Worm (Caenorhabditis elegans) whole organism, L1 larva: Measurements from ENCODE around the gene clec-160.

Experiments used
- ama-1 ChIP-seq: fragments of 150-350 bp; optimal IDR thresholded peaks from 2 replicates; lab custom pipeline; 2014
- elt-2 ChIP-seq: sonication (generic microtip); optimal IDR thresholded peaks from 2 replicates; lab custom pipeline; 2016; ENCODE audit warnings: missing genetic modification characterization, mild to moderate bottlenecking, inconsistent platforms, missing compliant biosample characterization, missing genetic modification reagents
- nhr-76 ChIP-seq: sonication (generic microtip); optimal IDR thresholded peaks from 2 replicates; lab custom pipeline; 2017; ENCODE audit warnings: missing biosample characterization, missing genetic modification characterization

DNA sequence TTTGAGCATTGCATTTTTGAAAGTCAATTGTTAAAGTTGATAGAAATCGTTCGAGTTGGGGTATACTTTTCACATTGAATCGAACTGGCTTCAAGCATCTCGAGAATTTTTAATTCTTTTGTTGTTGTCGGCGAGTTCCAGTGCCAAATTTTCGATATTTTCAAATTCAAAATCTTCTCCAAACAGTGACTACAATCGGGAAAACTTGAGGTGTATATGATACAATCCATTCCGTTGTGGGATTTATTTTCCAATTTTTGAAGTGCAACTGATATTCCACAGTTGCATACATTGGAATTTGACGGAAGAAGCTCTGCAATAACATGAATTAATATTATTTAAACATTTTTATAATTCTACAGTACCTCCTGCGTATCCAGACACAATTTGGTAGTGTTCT, 30.0 kb upstream of the clec-160 start:
- TF ChIP-seq ama-1 = no peak
- no peak for TF ChIP-seq nhr-76 (tag; lab: Kevin White, UChicago)
- no peak for TF ChIP-seq elt-2 (tag; lab: Kevin White, UChicago)
